Worm (Caenorhabditis elegans): Measurements from ENCODE around the gene R02D5.4.

Gene R02D5.4

ce11 chrV:14436195-14436594 is 48.3 kb downstream of the R02D5.4 start:
- TF ChIP-seq gmeb-2 (tag; optimal IDR thresholded peaks at IDR 0.05): no peak
- TF ChIP-seq ceh-24 (tag; optimal IDR thresholded peaks at IDR 0.05): no peak

Data from whole organism, late embryonic.